Worm (Caenorhabditis elegans): ENCODE data around the gene F17E9.5.

DNA sequence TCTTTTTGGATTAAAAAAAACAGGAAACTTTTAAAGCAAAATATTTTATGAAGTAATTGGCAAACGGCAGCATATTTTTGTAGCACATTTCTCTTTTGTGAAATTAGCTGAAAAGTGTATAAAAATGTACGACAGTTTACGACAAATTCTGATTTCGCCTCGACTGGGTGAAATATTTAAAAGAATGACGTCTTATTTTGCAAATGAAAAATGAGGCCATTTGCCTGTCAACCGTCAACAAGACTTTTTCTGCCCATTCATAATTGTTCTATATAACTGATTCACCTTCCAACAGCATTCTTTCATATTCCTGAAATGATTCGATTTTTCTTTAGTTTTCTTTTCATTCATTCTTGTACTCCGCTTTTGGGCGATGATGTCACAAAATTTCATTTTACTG, 10.0 kb downstream of the F17E9.5 start, which contains the start of the genes F17E9.2 and col-116:
- no peak for TF ChIP-seq ama-1 (optimal IDR thresholded peaks at IDR 0.05)
- no peak for TF ChIP-seq tbx-11 (GFP tag; IDR thresholded peaks at IDR 0.05)
- no peak for TF ChIP-seq aly-1 (tag; optimal IDR thresholded peaks at IDR 0.05)
- no peak for TF ChIP-seq pes-1 (GFP tag; IDR thresholded peaks at IDR 0.05)
- TF ChIP-seq flt-1 (GFP tag; IDR thresholded peaks at IDR 0.05), result no peak
- TF ChIP-seq sea-1 (GFP tag; conservative IDR thresholded peaks at IDR 0.05), result no peak
- no peak for TF ChIP-seq ets-7 (tag; optimal IDR thresholded peaks at IDR 0.05)
- no peak for TF ChIP-seq hmbx-1 (tag; optimal IDR thresholded peaks at IDR 0.05)
- no peak for TF ChIP-seq ceh-36 (tag; optimal IDR thresholded peaks at IDR 0.05)
- no peak for TF ChIP-seq B0310.2 (tag; optimal IDR thresholded peaks at IDR 0.05)
- no peak for TF ChIP-seq scrt-1 (GFP tag; IDR thresholded peaks at IDR 0.05)
